Worm (Caenorhabditis elegans) whole organism, L4 larva: ENCODE data around the gene aps-2.

ENCODE experiments used
- D1046.2 ChIP-seq: fragments of 200-800 bp; sonication (Bioruptor generic); IDR thresholded peaks from 2 replicates; pipeline ENCODE4 v1.3.6; 2022; ENCODE audit warnings: missing genetic modification characterization, missing compliant biosample characterization
- F37D6.2 ChIP-seq: sonication (generic microtip); optimal IDR thresholded peaks from 2 replicates; lab custom pipeline; 2016; ENCODE audit warnings: mild to moderate bottlenecking, missing genetic modification characterization, missing compliant biosample characterization
- R02D3.7 ChIP-seq: fragments of 150-350 bp; sonication (generic microtip); optimal IDR thresholded peaks from 3 replicates; lab custom pipeline; 2014; ENCODE audit warnings: missing biosample characterization, missing genetic modification characterization
- T26A8.4 ChIP-seq: fragments of 200-800 bp; sonication (Bioruptor generic); IDR thresholded peaks from 2 replicates; pipeline ENCODE4 v1.3.6; 2022; ENCODE audit warnings: missing genetic modification characterization, missing compliant biosample characterization
- Y48G9A.11 ChIP-seq: fragments of 200-800 bp; sonication (Bioruptor generic); IDR thresholded peaks from 2 replicates; pipeline ENCODE4 v1.3.6; 2022; ENCODE audit warnings: missing genetic modification reagents, missing genetic modification characterization, missing compliant biosample characterization
- ZK546.5 ChIP-seq, 2 experiments: sonication (generic microtip); optimal IDR thresholded peaks; 2 replicates each; lab custom pipeline; 2017; ENCODE audit warnings: missing biosample characterization in 2 of 2, missing genetic modification characterization in 2 of 2
- aha-1 ChIP-seq: fragments of 150-350 bp; peaks from one replicate; lab custom pipeline; 2014; ENCODE audit warnings: missing biosample characterization, missing genetic modification characterization
- ceh-20 ChIP-seq: fragments of 200-800 bp; sonication (Bioruptor generic); IDR thresholded peaks from 2 replicates; pipeline ENCODE4 v1.3.6; 2022; ENCODE audit warnings: missing genetic modification reagents, missing genetic modification characterization, missing compliant biosample characterization
- daf-16 ChIP-seq, 3 experiments: sonication (generic microtip); optimal IDR thresholded peaks; 2 replicates each; lab custom pipeline; 2016 to 2017; ENCODE audit warnings: missing genetic modification characterization in 3 of 3, missing genetic modification reagents in 3 of 3, mild to moderate bottlenecking in 2 of 3, missing compliant biosample characterization in 2 of 3, missing biosample characterization in 1 of 3, moderate library complexity in 1 of 3
- dpl-1 ChIP-seq: fragments of 150-350 bp; optimal IDR thresholded peaks from 2 replicates; lab custom pipeline; 2014; ENCODE audit warnings: missing biosample characterization, missing genetic modification reagents, missing genetic modification characterization
- egl-27 ChIP-seq: sonication (generic microtip); optimal IDR thresholded peaks from 3 replicates; lab custom pipeline; 2017; ENCODE audit warnings: missing biosample characterization, missing genetic modification reagents, missing genetic modification characterization
- egl-43 ChIP-seq: fragments of 200-800 bp; sonication (Bioruptor generic); IDR thresholded peaks from 2 replicates; pipeline ENCODE4 v1.3.6; 2022; ENCODE audit warnings: missing genetic modification reagents, missing genetic modification characterization, missing compliant biosample characterization
- gei-8 ChIP-seq: fragments of 200-800 bp; sonication (Bioruptor generic); optimal IDR thresholded peaks from 2 replicates; lab custom pipeline; 2018; ENCODE audit warnings: mild to moderate bottlenecking, missing genetic modification characterization, missing compliant biosample characterization
- hif-1 ChIP-seq, 2 experiments: sonication (generic microtip); optimal IDR thresholded peaks; 2 replicates each; lab custom pipeline; 2016 to 2017; ENCODE audit warnings: missing compliant biosample characterization in 2 of 2, missing genetic modification characterization in 2 of 2, missing genetic modification reagents in 2 of 2, missing genotype in 2 of 2, mild to moderate bottlenecking in 1 of 2
- hlh-11 ChIP-seq: fragments of 200-800 bp; sonication (Bioruptor generic); optimal IDR thresholded peaks from 2 replicates; lab custom pipeline; 2018; ENCODE audit warnings: mild to moderate bottlenecking, missing genetic modification characterization, missing compliant biosample characterization
- hlh-30 ChIP-seq: sonication (generic microtip); optimal IDR thresholded peaks from 2 replicates; lab custom pipeline; 2017; ENCODE audit warnings: antibody characterized with exemption, mild to moderate bottlenecking, missing genetic modification characterization, missing compliant biosample characterization; ENCODE audit not compliant: insufficient read depth
- jun-1 ChIP-seq: fragments of 150-350 bp; optimal IDR thresholded peaks from 2 replicates; lab custom pipeline; 2014; ENCODE audit warnings: missing biosample characterization, missing genetic modification reagents, missing genetic modification characterization
- lim-7 ChIP-seq: fragments of 200-800 bp; sonication (Bioruptor generic); IDR thresholded peaks from 2 replicates; pipeline ENCODE4 v1.3.6; 2022; ENCODE audit warnings: missing genetic modification characterization, missing compliant biosample characterization
- lin-15B ChIP-seq: fragments of 150-350 bp; sonication (generic microtip); optimal IDR thresholded peaks from 3 replicates; lab custom pipeline; 2014; ENCODE audit warnings: missing biosample characterization, missing genetic modification characterization
- lin-29 ChIP-seq: fragments of 200-800 bp; sonication (Bioruptor generic); IDR thresholded peaks from 2 replicates; pipeline ENCODE4 v1.3.6; 2022; ENCODE audit warnings: missing genetic modification reagents, missing genetic modification characterization, missing compliant biosample characterization
- lir-3 ChIP-seq: sonication (generic microtip); optimal IDR thresholded peaks from 2 replicates; lab custom pipeline; 2016; ENCODE audit warnings: mild to moderate bottlenecking, missing genetic modification characterization, missing compliant biosample characterization
- madf-9 ChIP-seq: fragments of 200-800 bp; sonication (Bioruptor generic); conservative IDR thresholded peaks from 2 replicates; pipeline ENCODE4 v1.3.6; 2022; ENCODE audit warnings: missing genetic modification reagents, missing genetic modification characterization, missing compliant biosample characterization
- mxl-3 ChIP-seq: fragments of 200-800 bp; sonication (Bioruptor generic); optimal IDR thresholded peaks from 2 replicates; lab custom pipeline; 2018; ENCODE audit warnings: mild to moderate bottlenecking, missing genetic modification characterization, missing compliant biosample characterization
- nhr-10 ChIP-seq: fragments of 150-350 bp; optimal IDR thresholded peaks from 2 replicates; lab custom pipeline; 2014; ENCODE audit warnings: missing biosample characterization, missing genetic modification characterization
- nhr-11 ChIP-seq: fragments of 150-350 bp; optimal IDR thresholded peaks from 2 replicates; lab custom pipeline; 2014; ENCODE audit warnings: missing biosample characterization, missing genetic modification characterization
- nhr-237 ChIP-seq: sonication (generic microtip); optimal IDR thresholded peaks from 2 replicates; lab custom pipeline; 2017; ENCODE audit warnings: missing biosample characterization, missing genetic modification characterization
- nhr-25 ChIP-seq: sonication (generic microtip); optimal IDR thresholded peaks from 2 replicates; lab custom pipeline; 2017; ENCODE audit warnings: missing genetic modification characterization, mild to moderate bottlenecking, missing compliant biosample characterization, antibody characterized with exemption, moderate library complexity, borderline replicate concordance; ENCODE audit not compliant: insufficient read depth
- nhr-28 ChIP-seq: fragments of 150-350 bp; optimal IDR thresholded peaks from 2 replicates; lab custom pipeline; 2014; ENCODE audit warnings: missing biosample characterization, missing genetic modification characterization
- nhr-41 ChIP-seq: fragments of 200-800 bp; sonication (Bioruptor generic); IDR thresholded peaks from 2 replicates; pipeline ENCODE4 v1.3.6; 2022; ENCODE audit warnings: missing genetic modification reagents, missing genetic modification characterization, missing compliant biosample characterization
- nhr-77 ChIP-seq: fragments of 150-350 bp; optimal IDR thresholded peaks from 2 replicates; lab custom pipeline; 2014; ENCODE audit warnings: missing biosample characterization, missing genetic modification characterization
- pqm-1 ChIP-seq: sonication (generic microtip); optimal IDR thresholded peaks from 2 replicates; lab custom pipeline; 2017; ENCODE audit warnings: missing biosample characterization, missing genetic modification characterization
- set-16 ChIP-seq: fragments of 200-800 bp; sonication (Bioruptor generic); IDR thresholded peaks from 2 replicates; pipeline ENCODE4 v1.3.6; 2022; ENCODE audit warnings: missing genetic modification reagents, missing genetic modification characterization, missing compliant biosample characterization
- skn-1 ChIP-seq: fragments of 150-350 bp; optimal IDR thresholded peaks from 2 replicates; lab custom pipeline; 2014; ENCODE audit warnings: missing biosample characterization, missing genetic modification characterization
- snpc-1.2 ChIP-seq: fragments of 200-800 bp; sonication (Bioruptor generic); IDR thresholded peaks from 2 replicates; pipeline ENCODE4 v1.3.6; 2022; ENCODE audit warnings: missing genetic modification reagents, missing genetic modification characterization, missing compliant biosample characterization
- snpc-4 ChIP-seq: fragments of 150-350 bp; optimal IDR thresholded peaks from 2 replicates; lab custom pipeline; 2014; ENCODE audit warnings: missing biosample characterization, missing genetic modification characterization
- spr-3 ChIP-seq: fragments of 200-800 bp; sonication (Bioruptor generic); optimal IDR thresholded peaks from 2 replicates; lab custom pipeline; 2018; ENCODE audit warnings: mild to moderate bottlenecking, missing genetic modification characterization, missing compliant biosample characterization
- tra-1 ChIP-seq: fragments of 200-800 bp; sonication (Bioruptor generic); IDR thresholded peaks from 2 replicates; pipeline ENCODE4 v1.3.6; 2022; ENCODE audit warnings: missing genetic modification reagents, missing genetic modification characterization, missing compliant biosample characterization
- unc-62 ChIP-seq, 3 experiments: fragments of 150-350 bp in 1 of 3; sonication (generic microtip); optimal IDR thresholded peaks in 2 of 3; peaks in 1 of 3; 1 replicate in 1 of 3; 2 replicates in 2 of 3; lab custom pipeline; 2014 to 2017; ENCODE audit warnings: missing biosample characterization in 3 of 3, missing genetic modification characterization in 3 of 3, missing genetic modification reagents in 3 of 3, missing genotype in 1 of 3
- zag-1 ChIP-seq: fragments of 150-350 bp; optimal IDR thresholded peaks from 2 replicates; lab custom pipeline; 2014; ENCODE audit warnings: missing biosample characterization, missing genetic modification characterization
- ztf-11 ChIP-seq: fragments of 150-350 bp; optimal IDR thresholded peaks from 2 replicates; lab custom pipeline; 2014; ENCODE audit warnings: missing biosample characterization, missing genetic modification characterization
- ztf-7 ChIP-seq: fragments of 150-350 bp; optimal IDR thresholded peaks from 2 replicates; lab custom pipeline; 2014; ENCODE audit warnings: missing biosample characterization, missing genetic modification characterization

Gene aps-2

ce11 chrX:4437555-4437954, 20.5 kb upstream of the aps-2 start, which contains the start of gene cest-26:
cest-26 (minus strand) TSS chrX:4437655.
- no peak for TF ChIP-seq ztf-11 (tag; lab: Kevin White, UChicago)
- no peak for TF ChIP-seq skn-1 (tag; lab: Kevin White, UChicago)
- no peak for TF ChIP-seq unc-62 (GFP tag; optimal IDR thresholded peaks at IDR 0.05 in 1 of 2; lab: Kevin White, UChicago)
- no peak for TF ChIP-seq unc-62 (tag; optimal IDR thresholded peaks at IDR 0.05; lab: Kevin White, UChicago)
- TF ChIP-seq lin-15B (tag; lab: Kevin White, UChicago) = no peak
- no peak for TF ChIP-seq daf-16 (GFP tag; optimal IDR thresholded peaks at IDR 0.05; lab: Kevin White, UChicago)
- peak; percentile 41 for TF ChIP-seq daf-16 (tag; optimal IDR thresholded peaks at IDR 0.05; lab: Kevin White, UChicago)
- TF ChIP-seq dpl-1 = no peak
- peak; percentile 31 for TF ChIP-seq pqm-1
- TF ChIP-seq nhr-28 = peak; percentile 15
- no peak for TF ChIP-seq nhr-11 (tag; lab: Kevin White, UChicago)

ce11 chrX:4438823-4439222, 19.2 kb upstream of the aps-2 start:
- TF ChIP-seq nhr-28 (peak; percentile 99), nhr-41 (GFP tag; lab: Robert Waterston, UW) (no peak), aha-1 (peak; percentile 50), nhr-10 (tag; lab: Kevin White, UChicago) (no peak), Y48G9A.11 (GFP tag; lab: Robert Waterston, UW) (no peak), spr-3 (GFP tag; lab: Kevin White, UChicago) (no peak), jun-1 (tag; lab: Kevin White, UChicago) (no peak), snpc-4 (tag; lab: Kevin White, UChicago) (no peak), nhr-77 (no peak), egl-27 (tag; lab: Kevin White, UChicago) (no peak), hlh-30 (tag; lab: Kevin White, UChicago) (peak; percentile 2), lir-3 (tag; lab: Kevin White, UChicago) (no peak), lim-7 (GFP tag; lab: Robert Waterston, UW) (no peak), ceh-20 (GFP tag; lab: Robert Waterston, UW) (no peak), hif-1 (tag; optimal IDR thresholded peaks at IDR 0.05; lab: Kevin White, UChicago) (no peak), set-16 (GFP tag; lab: Robert Waterston, UW) (no peak), mxl-3 (GFP tag; lab: Kevin White, UChicago) (no peak), gei-8 (no peak), ZK546.5 (tag; optimal IDR thresholded peaks at IDR 0.05; lab: Kevin White, UChicago) (no peak), snpc-1.2 (no peak), zag-1 (tag; lab: Kevin White, UChicago) (no peak), madf-9 (GFP tag; lab: Robert Waterston, UW) (no peak), F37D6.2 (tag; lab: Kevin White, UChicago) (no peak), T26A8.4 (GFP tag; lab: Robert Waterston, UW) (no peak), R02D3.7 (tag; lab: Kevin White, UChicago) (no peak), daf-16 (GFP tag; optimal IDR thresholded peaks at IDR 0.05; lab: Kevin White, UChicago) (no peak), daf-16 (tag; optimal IDR thresholded peaks at IDR 0.05; lab: Kevin White, UChicago) (peak; percentile 28), tra-1 (GFP tag; lab: Robert Waterston, UW) (no peak), hlh-11 (tag; lab: Kevin White, UChicago) (peak; percentile 24), egl-43 (GFP tag; lab: Robert Waterston, UW) (no peak), lin-29 (GFP tag; lab: Robert Waterston, UW) (no peak), unc-62 (GFP tag; optimal IDR thresholded peaks at IDR 0.05 in 1 of 2; lab: Kevin White, UChicago) (no peak), unc-62 (tag; optimal IDR thresholded peaks at IDR 0.05; lab: Kevin White, UChicago) (no peak), nhr-25 (no peak), nhr-237 (tag; lab: Kevin White, UChicago) (no peak), D1046.2 (GFP tag; lab: Robert Waterston, UW) (no peak), ztf-7 (tag; lab: Kevin White, UChicago) (no peak), lin-15B (tag; lab: Kevin White, UChicago) (no peak)
